Worm (Caenorhabditis elegans): ENCODE data around the gene nhr-115.
"Not testable (repeated sequence)": the region's sequence is repeated elsewhere in the genome, so short reads cannot be mapped to it uniquely, and the experiment has no call there.

Gene nhr-115

DNA sequence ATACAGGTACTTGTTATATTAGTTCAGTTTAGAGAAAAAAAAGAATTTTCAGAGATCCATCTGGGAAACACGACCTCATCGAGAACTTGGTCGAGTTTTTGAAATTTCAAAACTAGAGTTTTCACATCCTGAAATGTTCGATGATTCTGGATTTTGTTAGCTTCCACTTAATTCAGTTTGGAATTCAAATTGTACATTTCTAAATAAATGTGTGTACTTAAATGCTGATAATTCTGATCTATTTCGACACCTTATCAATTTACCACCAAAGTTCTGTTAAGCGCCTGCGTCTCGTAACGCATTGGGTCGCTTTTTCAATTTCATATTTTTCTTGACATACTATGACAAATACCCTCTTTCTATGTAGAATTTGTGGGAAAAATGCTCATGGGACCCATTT, 2.2 kb downstream of the nhr-115 start, which contains the start of gene nhr-226:
Gene nhr-226 (plus strand): TSS at position 301 of the 400 bp plus-strand sequence.
- TF ChIP-seq sem-2 (GFP tag; optimal IDR thresholded peaks at IDR 0.05) (no peak), zip-8 (tag; optimal IDR thresholded peaks at IDR 0.05) (no peak), unc-39 (tag; optimal IDR thresholded peaks at IDR 0.05) (no peak), drap-1 (GFP tag; optimal IDR thresholded peaks at IDR 0.05) (no peak), mls-2 (tag; optimal IDR thresholded peaks at IDR 0.05) (no peak), nhr-76 (tag; optimal IDR thresholded peaks at IDR 0.05) (no peak)

DNA sequence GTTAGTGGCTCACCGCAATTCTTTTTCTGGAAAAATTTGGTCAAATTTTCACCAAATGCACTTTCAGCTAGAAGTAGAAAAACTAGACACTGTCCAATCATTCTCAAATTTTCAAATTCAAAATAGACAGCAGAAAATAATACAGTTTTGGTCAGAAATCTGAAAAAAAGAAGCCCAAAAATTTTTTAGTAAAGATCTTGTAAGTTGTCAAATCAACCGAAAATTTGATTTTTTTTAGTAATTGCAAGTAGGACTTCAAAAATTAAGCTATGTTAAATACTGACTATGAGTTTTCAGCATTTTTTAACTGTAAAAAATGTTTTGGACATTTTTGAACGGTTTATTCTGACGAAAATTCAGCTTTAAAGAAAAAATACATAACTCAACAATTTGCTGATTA, 8.6 kb downstream of the nhr-115 start, which contains the start of gene Y19D10B.8:
Gene Y19D10B.8 (minus strand): TSS at position 101 of the 400 bp plus-strand sequence.
- TF ChIP-seq elt-1 (tag; optimal IDR thresholded peaks at IDR 0.05; ENCODE audit: borderline replicate concordance, insufficient read depth) (no peak), flh-1 (GFP tag; optimal IDR thresholded peaks at IDR 0.05) (no peak), ztf-11 (tag; optimal IDR thresholded peaks at IDR 0.05) (no peak), hlh-1 (tag; optimal IDR thresholded peaks at IDR 0.05) (no peak)

DNA sequence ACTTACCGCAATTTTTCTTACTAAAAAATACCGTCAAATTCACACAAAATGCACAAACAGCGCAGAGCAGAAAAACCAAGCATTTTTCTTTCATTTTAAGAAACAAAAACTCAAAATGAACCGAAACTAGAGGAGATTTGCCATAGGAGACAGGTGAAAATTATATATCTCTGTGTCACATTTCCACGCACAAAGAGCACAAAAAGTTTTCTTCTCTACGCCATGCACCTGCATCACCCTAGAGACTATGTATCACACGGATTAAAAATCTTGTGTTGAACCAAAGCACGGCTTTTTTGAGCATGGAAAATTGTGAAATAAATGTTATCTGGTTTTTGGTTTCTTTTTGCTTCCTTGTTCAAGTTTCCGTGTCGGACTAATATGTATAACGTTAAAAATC, 11.4 kb downstream of the nhr-115 start, which contains the start of gene irld-15:
Gene irld-15 (minus strand): TSS at position 101 of the 400 bp plus-strand sequence.
- TF ChIP-seq mls-2 (tag; optimal IDR thresholded peaks at IDR 0.05) (no peak), unc-39 (tag; optimal IDR thresholded peaks at IDR 0.05) (no peak)

ce11 chrV:2306383-2306782, 14.0 kb downstream of the nhr-115 start:
- no peak for TF ChIP-seq nhr-12 (tag; optimal IDR thresholded peaks at IDR 0.05)
- no peak for TF ChIP-seq hlh-1 (tag; optimal IDR thresholded peaks at IDR 0.05)
- no peak for TF ChIP-seq sptf-1 (tag; optimal IDR thresholded peaks at IDR 0.05)
- TF ChIP-seq lin-32 (GFP tag; optimal IDR thresholded peaks at IDR 0.05): no peak
- no peak for TF ChIP-seq ceh-83 (GFP tag; optimal IDR thresholded peaks at IDR 0.05)
- TF ChIP-seq drap-1 (GFP tag; optimal IDR thresholded peaks at IDR 0.05): no peak
- no peak for TF ChIP-seq nhr-28 (tag; optimal IDR thresholded peaks at IDR 0.05)
- TF ChIP-seq ces-1 (GFP tag; optimal IDR thresholded peaks at IDR 0.05): no peak
- TF ChIP-seq nhr-76 (tag; optimal IDR thresholded peaks at IDR 0.05): no peak
- TF ChIP-seq unc-62 (GFP tag; optimal IDR thresholded peaks at IDR 0.05): no peak

- TF ChIP-seq ztf-11 (tag; optimal IDR thresholded peaks at IDR 0.05) (no peak), nhr-2 (tag; optimal IDR thresholded peaks at IDR 0.05) (no peak), drap-1 (GFP tag; optimal IDR thresholded peaks at IDR 0.05) (no peak), elt-1 (tag; optimal IDR thresholded peaks at IDR 0.05; ENCODE audit: borderline replicate concordance, insufficient read depth) (no peak), ceh-43 (GFP tag; optimal IDR thresholded peaks at IDR 0.05) (no peak), unc-62 (GFP tag; optimal IDR thresholded peaks at IDR 0.05) (no peak), hlh-1 (tag; optimal IDR thresholded peaks at IDR 0.05) (no peak)
These were observed 15.9 kb downstream of the nhr-115 start for ce11 chrV:2308246-2308645.

ce11 chrV:2321001-2321400, 28.7 kb downstream of the nhr-115 start, which contains the start of gene Y19D10B.6:
Gene Y19D10B.6, minus strand, starts transcription at chrV:2321101.
- TF ChIP-seq ces-1 (GFP tag; optimal IDR thresholded peaks at IDR 0.05); hlh-1 (tag; optimal IDR thresholded peaks at IDR 0.05); blmp-1 (tag; optimal IDR thresholded peaks at IDR 0.05): not testable (repeated sequence)

- not testable (repeated sequence) for TF ChIP-seq lin-13, mab-5, nhr-28 (tag; optimal IDR thresholded peaks at IDR 0.05)
These were observed 30.1 kb downstream of the nhr-115 start, which contains the start of gene pud-1.2 for ce11 chrV:2322466-2322865. Gene pud-1.2, minus strand, starts transcription at chrV:2322566.

- no peak for TF ChIP-seq unc-120 (tag; optimal IDR thresholded peaks at IDR 0.05; ENCODE audit: poor library complexity, severe bottlenecking)
- no peak for TF ChIP-seq sem-2 (GFP tag; optimal IDR thresholded peaks at IDR 0.05)
- TF ChIP-seq lin-32 (GFP tag; optimal IDR thresholded peaks at IDR 0.05): no peak
- TF ChIP-seq drap-1 (GFP tag; optimal IDR thresholded peaks at IDR 0.05): no peak
- TF ChIP-seq nhr-12 (tag; optimal IDR thresholded peaks at IDR 0.05): no peak
- TF ChIP-seq ces-1 (GFP tag; optimal IDR thresholded peaks at IDR 0.05): no peak
These were observed 31.9 kb downstream of the nhr-115 start for ce11 chrV:2324260-2324659.

All from whole organism, mixed stage, embryonic.